Worm (Caenorhabditis elegans): ENCODE data around the gene srd-67.
A peak's percentile ranks its signal among the peaks of the same experiment; 100 is the strongest.
"Not testable (repeated sequence)": the region's sequence is repeated elsewhere in the genome, so short reads cannot be mapped to it uniquely, and the experiment has no call there.

Gene srd-67

ce11 chrIII:2265986-2266701 lies 20.5 kb upstream of the srd-67 start, which contains the start of gene fbxa-9:
TSS of gene fbxa-9 (plus strand) at chrIII:2266651.
- TF ChIP-seq skn-1 (tag; optimal IDR thresholded peaks at IDR 0.05): no peak
- no peak for TF ChIP-seq nhr-23 (tag; optimal IDR thresholded peaks at IDR 0.05)
- peak; percentile 58 for TF ChIP-seq fos-1 (tag; optimal IDR thresholded peaks at IDR 0.05)
- TF ChIP-seq nhr-10 (tag; optimal IDR thresholded peaks at IDR 0.05): no peak
- TF ChIP-seq unc-62 (GFP tag; optimal IDR thresholded peaks at IDR 0.05): no peak

DNA sequence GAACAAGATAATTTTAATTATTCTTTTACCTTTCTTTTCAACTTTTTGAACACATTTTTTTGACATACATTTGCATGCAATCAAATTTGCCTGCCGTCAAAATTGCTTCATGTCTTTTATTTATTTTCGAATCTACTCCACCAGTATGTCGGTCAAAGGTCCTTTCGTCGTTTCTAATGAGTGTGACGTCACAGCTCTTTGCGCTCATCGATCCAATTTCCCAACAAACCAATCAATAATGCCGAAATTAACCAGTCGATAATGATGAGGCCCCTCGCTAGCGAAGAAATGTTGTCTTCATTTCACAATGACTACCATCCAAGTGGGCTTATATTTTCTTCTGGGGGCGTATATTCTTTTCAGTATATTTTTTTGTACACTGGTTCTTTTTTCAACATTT lies 17.3 kb upstream of the srd-67 start, which contains the start of gene Y54F10BM.6:
TSS of gene Y54F10BM.6 (plus strand) at position 301 of the 400 bp plus-strand sequence.
- no peak for TF ChIP-seq ztf-11 (tag; optimal IDR thresholded peaks at IDR 0.05)
- no peak for TF ChIP-seq ZK546.5 (tag; optimal IDR thresholded peaks at IDR 0.05)
- no peak for TF ChIP-seq F13H6.1 (tag; optimal IDR thresholded peaks at IDR 0.05)
- TF ChIP-seq ztf-4 (tag; optimal IDR thresholded peaks at IDR 0.05): no peak
- no peak for TF ChIP-seq mdl-1 (tag; optimal IDR thresholded peaks at IDR 0.05)
- TF ChIP-seq nhr-11 (tag; optimal IDR thresholded peaks at IDR 0.05): no peak
- TF ChIP-seq mab-5 (tag; optimal IDR thresholded peaks at IDR 0.05): no peak
- TF ChIP-seq fos-1 (tag; optimal IDR thresholded peaks at IDR 0.05): no peak
- TF ChIP-seq sma-9 (GFP tag; optimal IDR thresholded peaks at IDR 0.05): no peak
- no peak for TF ChIP-seq sma-9 (tag; optimal IDR thresholded peaks at IDR 0.05)
- no peak for TF ChIP-seq peb-1 (tag; optimal IDR thresholded peaks at IDR 0.05)
- TF ChIP-seq egl-27 (tag; optimal IDR thresholded peaks at IDR 0.05): no peak
- TF ChIP-seq ceh-82 (tag; optimal IDR thresholded peaks at IDR 0.05): no peak
- no peak for TF ChIP-seq lin-13 (GFP tag; optimal IDR thresholded peaks at IDR 0.05)
- no peak for TF ChIP-seq nhr-10 (tag; optimal IDR thresholded peaks at IDR 0.05)
- TF ChIP-seq nhr-237 (tag; optimal IDR thresholded peaks at IDR 0.05): no peak
- TF ChIP-seq nhr-12 (tag; optimal IDR thresholded peaks at IDR 0.05): no peak
- TF ChIP-seq skn-1 (tag; optimal IDR thresholded peaks at IDR 0.05): no peak
- no peak for TF ChIP-seq elt-1 (tag; optimal IDR thresholded peaks at IDR 0.05)
- no peak for TF ChIP-seq alr-1 (tag; optimal IDR thresholded peaks at IDR 0.05)

- TF ChIP-seq unc-55 (GFP tag; optimal IDR thresholded peaks at IDR 0.05); ama-1 (optimal IDR thresholded peaks at IDR 0.05); sma-3 (GFP tag; optimal IDR thresholded peaks at IDR 0.05): not testable (repeated sequence)
Observed at ce11 chrIII:2261353-2261752, 15.7 kb upstream of the srd-67 start, which contains the start of gene fbxa-42. TSS of gene fbxa-42 (minus strand) at chrIII:2261453.

- TF ChIP-seq unc-62 (GFP tag; optimal IDR thresholded peaks at IDR 0.05) (no peak), crh-2 (tag; optimal IDR thresholded peaks at IDR 0.05) (no peak), F13H6.1 (tag; optimal IDR thresholded peaks at IDR 0.05) (no peak), nhr-21 (tag; optimal IDR thresholded peaks at IDR 0.05) (no peak), R02D3.7 (tag; optimal IDR thresholded peaks at IDR 0.05) (no peak), unc-55 (GFP tag; optimal IDR thresholded peaks at IDR 0.05) (no peak), nhr-12 (tag; optimal IDR thresholded peaks at IDR 0.05) (no peak), snpc-4 (tag; optimal IDR thresholded peaks at IDR 0.05) (no peak), peb-1 (tag; optimal IDR thresholded peaks at IDR 0.05) (no peak), nhr-237 (tag; optimal IDR thresholded peaks at IDR 0.05) (no peak), gmeb-1 (tag; optimal IDR thresholded peaks at IDR 0.05) (no peak), ztf-1 (GFP tag; conservative IDR thresholded peaks at IDR 0.05) (no peak), aly-2 (tag; optimal IDR thresholded peaks at IDR 0.05) (no peak), nhr-77 (tag; optimal IDR thresholded peaks at IDR 0.05) (no peak), mbf-1 (tag; optimal IDR thresholded peaks at IDR 0.05) (no peak), egl-27 (tag; optimal IDR thresholded peaks at IDR 0.05) (no peak), Y55F3AM.14 (GFP tag; optimal IDR thresholded peaks at IDR 0.05) (no peak), lin-11 (tag; optimal IDR thresholded peaks at IDR 0.05) (no peak), mdl-1 (tag; optimal IDR thresholded peaks at IDR 0.05) (no peak), ztf-4 (tag; optimal IDR thresholded peaks at IDR 0.05) (no peak)
Observed at ce11 chrIII:2259329-2259728, 13.7 kb upstream of the srd-67 start.

ce11 chrIII:2258863-2259262 lies 13.2 kb upstream of the srd-67 start, which contains the start of gene fbxa-43:
TSS of gene fbxa-43 (minus strand) at chrIII:2258963.
- no peak for TF ChIP-seq ama-1 (optimal IDR thresholded peaks at IDR 0.05)
